Fruit fly (Drosophila melanogaster) whole organism, adult: ENCODE data around the gene CG13008.
A peak's percentile ranks its signal among the peaks of the same experiment; 100 is the strongest.

Source experiments
- CG11617 ChIP-seq: fragments of 200-800 bp; sonication (Bioruptor generic); optimal IDR thresholded peaks from 2 replicates; lab custom pipeline; 2017; ENCODE audit warnings: mild to moderate bottlenecking, missing biosample characterization, missing genetic modification reagents, missing genetic modification characterization
- CG12768 ChIP-seq: fragments of 200-800 bp; sonication (Bioruptor generic); optimal IDR thresholded peaks from 2 replicates; lab custom pipeline; 2017; ENCODE audit warnings: missing biosample characterization, missing genetic modification characterization, mild to moderate bottlenecking, moderate library complexity, missing genetic modification reagents
- CG14711 ChIP-seq: fragments of 200-800 bp; sonication (Bioruptor generic); optimal IDR thresholded peaks from 2 replicates; lab custom pipeline; 2018; ENCODE audit warnings: missing biosample characterization, mild to moderate bottlenecking, missing genetic modification characterization, moderate library complexity
- CG1620 ChIP-seq: fragments of 200-800 bp; sonication (Bioruptor generic); optimal IDR thresholded peaks from 2 replicates; lab custom pipeline; 2016; ENCODE audit warnings: missing biosample characterization, missing genetic modification characterization
- CG33017 ChIP-seq: fragments of 200-800 bp; sonication (Bioruptor generic); optimal IDR thresholded peaks from 2 replicates; lab custom pipeline; 2018; ENCODE audit warnings: missing biosample characterization, mild to moderate bottlenecking, missing genetic modification characterization, moderate library complexity
- CG5204 ChIP-seq: fragments of 200-800 bp; sonication (Bioruptor generic); optimal IDR thresholded peaks from 2 replicates; lab custom pipeline; 2016; ENCODE audit warnings: missing biosample characterization, missing genetic modification characterization
- CG7045 ChIP-seq: fragments of 200-800 bp; sonication (Bioruptor generic); optimal IDR thresholded peaks from 2 replicates; lab custom pipeline; 2017; ENCODE audit warnings: missing biosample characterization, mild to moderate bottlenecking, missing genetic modification characterization
- CG7101 ChIP-seq: fragments of 200-800 bp; sonication (Bioruptor generic); optimal IDR thresholded peaks from 2 replicates; lab custom pipeline; 2018; ENCODE audit warnings: missing biosample characterization, mild to moderate bottlenecking, missing genetic modification characterization, moderate library complexity
- Clk ChIP-seq: fragments of 200-800 bp; sonication (Bioruptor generic); optimal IDR thresholded peaks from 2 replicates; lab custom pipeline; 2017; ENCODE audit warnings: missing biosample characterization, missing genetic modification characterization
- Crg-1 ChIP-seq: fragments of 200-800 bp; sonication (Bioruptor generic); optimal IDR thresholded peaks from 2 replicates; lab custom pipeline; 2016; ENCODE audit warnings: missing biosample characterization, missing genetic modification characterization
- Hr96 ChIP-seq: fragments of 200-800 bp; sonication (Bioruptor generic); optimal IDR thresholded peaks from 2 replicates; lab custom pipeline; 2016; ENCODE audit warnings: missing biosample characterization, missing genetic modification characterization
- Mnt ChIP-seq: fragments of 200-800 bp; sonication (Bioruptor generic); optimal IDR thresholded peaks from 2 replicates; lab custom pipeline; 2016; ENCODE audit warnings: missing biosample characterization, mild to moderate bottlenecking, missing genetic modification characterization
- bab1 ChIP-seq: fragments of 200-800 bp; sonication (Bioruptor generic); optimal IDR thresholded peaks from 3 replicates; lab custom pipeline; 2019; ENCODE audit warnings: missing biosample characterization, mild to moderate bottlenecking, missing genetic modification characterization, moderate library complexity
- cic ChIP-seq: fragments of 200-800 bp; sonication (Bioruptor generic); optimal IDR thresholded peaks from 2 replicates; lab custom pipeline; 2017; ENCODE audit warnings: missing biosample characterization, mild to moderate bottlenecking, missing genetic modification characterization, moderate library complexity
- cnc ChIP-seq, 2 experiments: fragments of >200 bp; optimal IDR thresholded peaks; 2 replicates each; lab custom pipeline; 2017
- kay ChIP-seq: fragments of 200-800 bp; sonication (Bioruptor generic); peaks from one replicate; lab custom pipeline; 2016; ENCODE audit warnings: missing biosample characterization, missing genetic modification characterization, borderline replicate concordance
- ovo ChIP-seq: fragments of 200-800 bp; sonication (Bioruptor generic); optimal IDR thresholded peaks from 2 replicates; lab custom pipeline; 2016; ENCODE audit warnings: missing biosample characterization, missing genetic modification characterization
- pad ChIP-seq: fragments of 200-800 bp; sonication (Bioruptor generic); optimal IDR thresholded peaks from 3 replicates; lab custom pipeline; 2017; ENCODE audit warnings: missing biosample characterization, missing genetic modification characterization, mild to moderate bottlenecking, moderate library complexity, missing genetic modification reagents
- tj ChIP-seq: fragments of 200-800 bp; sonication (Bioruptor generic); optimal IDR thresholded peaks from 3 replicates; lab custom pipeline; 2017; ENCODE audit warnings: missing biosample characterization, mild to moderate bottlenecking, missing genetic modification characterization, moderate library complexity
- toe ChIP-seq: fragments of 200-800 bp; sonication (Bioruptor generic); optimal IDR thresholded peaks from 2 replicates; lab custom pipeline; 2016; ENCODE audit warnings: missing biosample characterization, missing genetic modification characterization

CG13008 gene

dm6 chrX:16711003-16711402 is at the start of gene CG13008:
TSS of gene CG13008 (plus strand) at chrX:16711303.
- no peak for TF ChIP-seq CG1620 (GFP tag; lab: Kevin White, UChicago)
- no peak for TF ChIP-seq cnc (optimal IDR thresholded peaks at IDR 0.05; lab: Kevin White, UChicago)

DNA sequence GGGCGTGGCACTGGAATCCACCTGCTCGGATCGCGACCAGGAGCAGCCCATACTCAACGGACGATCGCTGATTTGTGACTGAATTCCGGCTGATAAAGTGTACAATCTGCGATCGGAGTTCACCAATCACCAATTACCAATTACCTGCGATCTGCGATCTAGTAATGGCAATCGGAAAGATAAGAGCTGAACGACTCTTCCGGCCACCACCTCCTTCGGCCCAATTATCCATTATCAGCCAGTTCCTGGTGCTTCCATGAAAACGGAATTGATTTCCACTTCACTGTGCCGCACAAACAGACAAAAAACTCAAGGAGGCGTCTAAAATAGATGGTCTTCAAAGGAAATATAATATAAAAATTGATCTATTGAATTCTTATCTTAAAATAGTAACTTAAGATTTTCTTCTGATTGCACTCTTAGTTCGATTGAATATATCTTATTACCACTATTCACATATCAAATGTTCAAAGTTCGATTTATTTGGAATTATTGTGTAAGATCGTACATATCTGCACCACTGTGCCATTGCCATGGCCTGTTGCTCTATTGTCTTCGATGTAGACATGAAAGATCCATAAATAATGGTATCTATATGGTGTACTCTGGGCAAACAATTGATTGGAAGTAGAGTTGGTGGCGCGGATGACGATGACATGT is 46.6 kb upstream of the CG13008 start, which contains the start of gene CG15865:
TSS of gene CG15865 (minus strand) at position 51 of the 660 bp plus-strand sequence.
- TF ChIP-seq ovo (no peak), Hr96 (GFP tag; lab: Kevin White, UChicago) (peak; percentile 3)

- TF ChIP-seq bab1 (no peak), CG7045 (GFP tag; lab: Kevin White, UChicago) (no peak), ovo (no peak), toe (GFP tag; lab: Kevin White, UChicago) (no peak), CG33017 (no peak), CG14711 (no peak), Hr96 (GFP tag; lab: Kevin White, UChicago) (no peak), Crg-1 (no peak), CG11617 (GFP tag; lab: Kevin White, UChicago) (no peak), CG12768 (GFP tag; lab: Kevin White, UChicago) (no peak), CG5204 (GFP tag; lab: Kevin White, UChicago) (no peak), CG7101 (no peak)
These were observed 41.3 kb upstream of the CG13008 start for dm6 chrX:16669849-16670248.

- TF ChIP-seq Clk (no peak), kay (GFP tag; lab: Kevin White, UChicago) (peak; percentile 28)
These were observed 40.8 kb upstream of the CG13008 start for dm6 chrX:16670262-16670661.

DNA sequence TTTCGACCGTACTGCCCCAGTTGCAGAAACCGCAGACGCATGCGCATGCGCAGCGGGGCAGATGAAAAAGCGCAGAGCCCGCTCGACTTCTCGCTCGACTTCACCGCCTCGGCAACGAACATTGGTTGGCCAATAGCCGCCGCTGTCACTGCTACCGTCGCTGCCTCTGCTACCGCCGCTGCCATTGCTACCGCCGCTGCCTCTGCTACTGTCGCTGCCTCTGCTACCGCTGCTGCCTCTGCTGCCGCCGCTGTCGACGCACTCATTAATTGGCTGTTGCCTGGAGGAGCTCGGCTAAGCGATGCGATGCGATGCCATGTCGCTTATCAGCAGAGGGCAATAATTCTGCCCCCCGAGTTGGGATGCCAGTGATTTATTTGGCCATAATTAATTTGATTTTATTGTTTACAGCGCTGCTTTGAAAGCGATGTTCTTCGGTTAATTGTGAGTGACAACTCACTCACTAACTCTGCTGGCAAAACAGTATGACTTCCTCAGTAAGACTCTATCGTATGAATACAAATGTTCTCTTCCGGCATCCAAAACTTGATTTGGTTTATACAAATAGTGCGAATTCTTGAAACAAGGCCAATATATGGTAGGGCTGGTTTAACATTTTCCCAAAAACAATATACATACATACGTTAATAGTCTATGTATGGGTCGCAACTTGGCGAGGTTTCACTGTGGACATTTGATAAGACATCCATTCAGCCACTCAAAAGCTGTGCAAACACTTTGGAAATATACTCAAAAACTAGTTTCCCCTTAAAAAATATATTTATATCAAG is 40.2 kb upstream of the CG13008 start:
- peak; percentile 9 for TF ChIP-seq pad (GFP tag; lab: Kevin White, UChicago)
- TF ChIP-seq CG5204 (GFP tag; lab: Kevin White, UChicago) = no peak
- TF ChIP-seq ovo = no peak
- no peak for TF ChIP-seq Clk
- TF ChIP-seq Hr96 (GFP tag; lab: Kevin White, UChicago) = no peak
- TF ChIP-seq CG11617 (GFP tag; lab: Kevin White, UChicago) = no peak
- peak; percentile 39 for TF ChIP-seq CG14711

- no peak for TF ChIP-seq Clk
- no peak for TF ChIP-seq CG5204 (GFP tag; lab: Kevin White, UChicago)
- TF ChIP-seq tj (GFP tag; lab: Kevin White, UChicago) = no peak
- TF ChIP-seq CG11617 (GFP tag; lab: Kevin White, UChicago) = no peak
- TF ChIP-seq toe (GFP tag; lab: Kevin White, UChicago) = no peak
- TF ChIP-seq Hr96 (GFP tag; lab: Kevin White, UChicago) = no peak
- no peak for TF ChIP-seq bab1
These were observed 38.2 kb upstream of the CG13008 start for dm6 chrX:16672904-16673303.

dm6 chrX:16674538-16674937 is 36.6 kb upstream of the CG13008 start:
- TF ChIP-seq cic (GFP tag; lab: Kevin White, UChicago) (no peak), Hr96 (GFP tag; lab: Kevin White, UChicago) (no peak), CG33017 (no peak), ovo (no peak), bab1 (no peak), kay (GFP tag; lab: Kevin White, UChicago) (no peak), toe (GFP tag; lab: Kevin White, UChicago) (no peak)

dm6 chrX:16676653-16677052 is 34.5 kb upstream of the CG13008 start, which contains the start of gene CG13012:
TSS of gene CG13012 (minus strand) at chrX:16676753.
- TF ChIP-seq CG7101 (no peak), CG33017 (no peak), CG5204 (GFP tag; lab: Kevin White, UChicago) (no peak), ovo (no peak), toe (GFP tag; lab: Kevin White, UChicago) (no peak), CG12768 (GFP tag; lab: Kevin White, UChicago) (no peak), cnc (optimal IDR thresholded peaks at IDR 0.05; lab: Kevin White, UChicago) (no peak), Mnt (GFP tag; lab: Kevin White, UChicago) (no peak), CG11617 (GFP tag; lab: Kevin White, UChicago) (no peak)
